Fruit fly (Drosophila melanogaster) whole organism, prepupa: ENCODE data around the gene yata.

Experiments
- CG11294 ChIP-seq: fragments of 200-800 bp; sonication (Bioruptor generic); IDR thresholded peaks from 2 replicates; pipeline ENCODE4 v1.3.6; 2022; ENCODE audit warnings: missing biosample characterization, missing genetic modification characterization
- CG1621 ChIP-seq: fragments of 200-800 bp; sonication (Bioruptor generic); optimal IDR thresholded peaks from 3 replicates; lab custom pipeline; 2018; ENCODE audit warnings: missing biosample characterization, mild to moderate bottlenecking, missing genetic modification characterization
- CG6808 ChIP-seq: fragments of 200-800 bp; sonication (Bioruptor generic); optimal IDR thresholded peaks from 3 replicates; lab custom pipeline; 2017; ENCODE audit warnings: missing biosample characterization, missing genetic modification characterization, mild to moderate bottlenecking, moderate library complexity, missing genetic modification reagents
- CG8632 ChIP-seq: fragments of 200-800 bp; sonication (Bioruptor generic); optimal IDR thresholded peaks from 3 replicates; lab custom pipeline; 2016; ENCODE audit warnings: missing biosample characterization, missing genetic modification characterization
- Hr39 ChIP-seq: fragments of 200-800 bp; sonication (Bioruptor generic); optimal IDR thresholded peaks from 2 replicates; lab custom pipeline; 2016; ENCODE audit warnings: missing biosample characterization, missing genetic modification characterization
- Hr4 ChIP-seq: fragments of 200-800 bp; sonication (Bioruptor generic); optimal IDR thresholded peaks from 3 replicates; lab custom pipeline; 2016; ENCODE audit warnings: missing biosample characterization, missing genetic modification characterization
- Lpt ChIP-seq: fragments of 200-800 bp; sonication (Bioruptor generic); optimal IDR thresholded peaks from 3 replicates; lab custom pipeline; 2016; ENCODE audit warnings: missing biosample characterization, missing genetic modification characterization
- Met ChIP-seq: fragments of 200-800 bp; sonication (Bioruptor generic); optimal IDR thresholded peaks from 3 replicates; lab custom pipeline; 2016; ENCODE audit warnings: missing biosample characterization, missing genetic modification characterization
- Sox102F ChIP-seq: fragments of 200-800 bp; sonication (Bioruptor generic); optimal IDR thresholded peaks from 2 replicates; lab custom pipeline; 2016; ENCODE audit warnings: missing biosample characterization, mild to moderate bottlenecking, missing genetic modification characterization
- Sox15 ChIP-seq: fragments of 200-800 bp; sonication (Bioruptor generic); optimal IDR thresholded peaks from 3 replicates; lab custom pipeline; 2016; ENCODE audit warnings: missing biosample characterization, missing genetic modification characterization
- eg ChIP-seq: fragments of 200-800 bp; sonication (Bioruptor generic); IDR thresholded peaks from 3 replicates; pipeline ENCODE4 v1.3.6; 2022; ENCODE audit warnings: missing biosample characterization, missing genetic modification characterization
- svp ChIP-seq: fragments of 200-800 bp; sonication (Bioruptor generic); peaks from one replicate; lab custom pipeline; 2016; ENCODE audit warnings: missing biosample characterization, missing genetic modification characterization

dm6 chr3R:29764249-29765042 is 15.4 kb downstream of the yata start:
- TF ChIP-seq Hr4 (GFP tag; lab: Kevin White, UChicago) = no peak
- TF ChIP-seq Sox15 (GFP tag; lab: Kevin White, UChicago) = no peak
- no peak for TF ChIP-seq Met
- TF ChIP-seq Hr39 (GFP tag; lab: Kevin White, UChicago) = no peak
- TF ChIP-seq CG11294 = no peak
- no peak for TF ChIP-seq svp (GFP tag; lab: Kevin White, UChicago)
- no peak for TF ChIP-seq Sox102F (GFP tag; lab: Kevin White, UChicago)
- TF ChIP-seq Lpt (GFP tag; lab: Kevin White, UChicago) = no peak
- no peak for TF ChIP-seq eg (GFP tag; lab: Robert Waterston, UW)
- no peak for TF ChIP-seq CG1621 (tag; lab: Kevin White, UChicago)
- TF ChIP-seq CG6808 (GFP tag; lab: Kevin White, UChicago) = no peak
- TF ChIP-seq CG8632 (GFP tag; lab: Kevin White, UChicago) = no peak
